Fruit fly (Drosophila melanogaster) whole organism, embryonic: ENCODE results near the gene hob.
A peak's percentile ranks its signal among the peaks of the same experiment; 100 is the strongest.

Source experiments
- Aef1 ChIP-seq: fragments of 200-800 bp; sonication (Bioruptor generic); IDR thresholded peaks from 3 replicates; pipeline ENCODE4 v1.3.6; 2022; ENCODE audit warnings: missing biosample characterization, missing genetic modification characterization
- Atf-2 ChIP-seq: fragments of 200-800 bp; sonication (Bioruptor generic); optimal IDR thresholded peaks from 2 replicates; lab custom pipeline; 2016; ENCODE audit warnings: missing biosample characterization, missing genetic modification characterization
- Blimp-1 ChIP-seq: fragments of 200-800 bp; sonication (Bioruptor generic); optimal IDR thresholded peaks from 3 replicates; lab custom pipeline; 2018; ENCODE audit warnings: missing biosample characterization, missing genetic modification characterization, mild to moderate bottlenecking, moderate library complexity, missing genetic modification reagents
- Bteb2 ChIP-seq: fragments of 200-800 bp; sonication (Bioruptor generic); optimal IDR thresholded peaks from 2 replicates; lab custom pipeline; 2016; ENCODE audit warnings: missing biosample characterization, missing genetic modification characterization
- CG10321 ChIP-seq: fragments of 200-800 bp; sonication (Bioruptor generic); IDR thresholded peaks from 2 replicates; pipeline ENCODE4 v1.3.6; 2022; ENCODE audit warnings: missing biosample characterization, missing genetic modification characterization
- CG11247 ChIP-seq: fragments of 200-800 bp; sonication (Bioruptor generic); IDR thresholded peaks from 2 replicates; pipeline ENCODE4 v1.3.6; 2022; ENCODE audit warnings: missing biosample characterization, missing genetic modification characterization
- CG11695 ChIP-seq: fragments of 200-800 bp; sonication (Bioruptor generic); IDR thresholded peaks from 3 replicates; pipeline ENCODE4 v1.3.6; 2022; ENCODE audit warnings: missing biosample characterization, missing genetic modification characterization
- CG12219 ChIP-seq: fragments of 200-800 bp; sonication (Bioruptor generic); optimal IDR thresholded peaks from 3 replicates; lab custom pipeline; 2018; ENCODE audit warnings: missing biosample characterization, mild to moderate bottlenecking, missing genetic modification characterization
- CG15479 ChIP-seq: fragments of 200-800 bp; sonication (Bioruptor generic); optimal IDR thresholded peaks from 3 replicates; lab custom pipeline; 2019; ENCODE audit warnings: missing biosample characterization, mild to moderate bottlenecking, missing genetic modification characterization, moderate library complexity
- CG17912 ChIP-seq: fragments of 200-800 bp; sonication (Bioruptor generic); optimal IDR thresholded peaks from 2 replicates; lab custom pipeline; 2018; ENCODE audit warnings: missing biosample characterization, mild to moderate bottlenecking, missing genetic modification characterization
- CG18764 ChIP-seq: fragments of 200-800 bp; sonication (Bioruptor generic); optimal IDR thresholded peaks from 3 replicates; lab custom pipeline; 2016; ENCODE audit warnings: missing biosample characterization, missing genetic modification characterization
- CG30431 ChIP-seq: fragments of 200-800 bp; sonication (Bioruptor generic); optimal IDR thresholded peaks from 2 replicates; lab custom pipeline; 2017; ENCODE audit warnings: missing biosample characterization, missing genetic modification characterization
- CG3163 ChIP-seq: fragments of 200-800 bp; sonication (Bioruptor generic); optimal IDR thresholded peaks from 3 replicates; lab custom pipeline; 2016; ENCODE audit warnings: missing biosample characterization, missing genetic modification characterization
- CG34422 ChIP-seq: fragments of 200-800 bp; sonication (Bioruptor generic); IDR thresholded peaks from 3 replicates; pipeline ENCODE4 v1.3.6; 2022; ENCODE audit warnings: missing biosample characterization, missing genetic modification characterization
- CG3847 ChIP-seq: fragments of 200-800 bp; sonication (Bioruptor generic); IDR thresholded peaks from 2 replicates; pipeline ENCODE4 v1.3.6; 2022; ENCODE audit warnings: missing biosample characterization, missing genetic modification characterization
- CG3995 ChIP-seq: fragments of 200-800 bp; sonication (Bioruptor generic); optimal IDR thresholded peaks from 3 replicates; lab custom pipeline; 2016; ENCODE audit warnings: missing biosample characterization, missing genetic modification characterization
- CG43689 ChIP-seq: fragments of 200-800 bp; sonication (Bioruptor generic); IDR thresholded peaks from 2 replicates; pipeline ENCODE4 v1.3.6; 2022; ENCODE audit warnings: missing biosample characterization, missing genetic modification characterization
- CG7271 ChIP-seq: fragments of 200-800 bp; sonication (Bioruptor generic); optimal IDR thresholded peaks from 2 replicates; lab custom pipeline; 2018; ENCODE audit warnings: missing biosample characterization, mild to moderate bottlenecking, missing genetic modification characterization, moderate library complexity
- CG7372 ChIP-seq: fragments of 200-800 bp; sonication (Bioruptor generic); IDR thresholded peaks from 2 replicates; pipeline ENCODE4 v1.3.6; 2022; ENCODE audit warnings: missing biosample characterization, missing genetic modification characterization
- CG7928 ChIP-seq: fragments of 200-800 bp; sonication (Bioruptor generic); optimal IDR thresholded peaks from 2 replicates; lab custom pipeline; 2017; ENCODE audit warnings: missing biosample characterization, mild to moderate bottlenecking, missing genetic modification characterization
- CG8089 ChIP-seq: fragments of 200-800 bp; sonication (Bioruptor generic); optimal IDR thresholded peaks from 3 replicates; lab custom pipeline; 2016; ENCODE audit warnings: missing biosample characterization, missing genetic modification characterization
- CG8388 ChIP-seq: fragments of 200-800 bp; sonication (Bioruptor generic); optimal IDR thresholded peaks from 2 replicates; lab custom pipeline; 2019; ENCODE audit warnings: missing biosample characterization, mild to moderate bottlenecking, missing genetic modification characterization, moderate library complexity
- CG8924 ChIP-seq: fragments of 200-800 bp; optimal IDR thresholded peaks from 3 replicates; lab custom pipeline; 2019; ENCODE audit warnings: missing biosample characterization, mild to moderate bottlenecking, missing genetic modification characterization, moderate library complexity
- Deaf1 ChIP-seq: fragments of 200-800 bp; optimal IDR thresholded peaks from 3 replicates; lab custom pipeline; 2019; ENCODE audit warnings: missing biosample characterization, mild to moderate bottlenecking, missing genetic modification characterization, moderate library complexity
- Dip2 ChIP-seq: fragments of 200-800 bp; sonication (Bioruptor generic); IDR thresholded peaks from 2 replicates; pipeline ENCODE4 v1.3.6; 2022; ENCODE audit warnings: missing biosample characterization, missing genetic modification characterization
- Dll ChIP-seq: fragments of 200-800 bp; sonication (Bioruptor generic); IDR thresholded peaks from 4 replicates; pipeline ENCODE4 v1.3.6; 2022; ENCODE audit warnings: missing biosample characterization, missing genetic modification characterization; ENCODE audit not compliant: partially characterized antibody
- Elba2 ChIP-seq: fragments of 200-800 bp; sonication (Bioruptor generic); optimal IDR thresholded peaks from 3 replicates; lab custom pipeline; 2016; ENCODE audit warnings: missing biosample characterization, missing genetic modification characterization
- Ets97D ChIP-seq: fragments of 200-800 bp; sonication (Bioruptor generic); optimal IDR thresholded peaks from 3 replicates; lab custom pipeline; 2016; ENCODE audit warnings: missing biosample characterization, missing genetic modification characterization
- HLH3B ChIP-seq: fragments of 200-800 bp; sonication (Bioruptor generic); IDR thresholded peaks from 2 replicates; pipeline ENCODE4 v1.3.6; 2022; ENCODE audit warnings: missing biosample characterization, missing genetic modification characterization
- HLH54F ChIP-seq: fragments of 200-800 bp; sonication (Bioruptor generic); optimal IDR thresholded peaks from 3 replicates; lab custom pipeline; 2016; ENCODE audit warnings: missing biosample characterization, missing genetic modification characterization
- MESR4 ChIP-seq: fragments of 200-800 bp; sonication (Bioruptor generic); optimal IDR thresholded peaks from 2 replicates; lab custom pipeline; 2018; ENCODE audit warnings: missing biosample characterization, mild to moderate bottlenecking, missing genetic modification characterization, moderate library complexity
- Oli ChIP-seq: fragments of 200-800 bp; sonication (Bioruptor generic); optimal IDR thresholded peaks from 2 replicates; lab custom pipeline; 2018; ENCODE audit warnings: missing biosample characterization, mild to moderate bottlenecking, missing genetic modification characterization, moderate library complexity
- Vsx1 ChIP-seq: fragments of 200-800 bp; sonication (Bioruptor generic); optimal IDR thresholded peaks from 2 replicates; lab custom pipeline; 2017; ENCODE audit warnings: missing biosample characterization, mild to moderate bottlenecking, missing genetic modification characterization, missing genetic modification reagents
- ci ChIP-seq: fragments of 200-800 bp; sonication (Bioruptor generic); IDR thresholded peaks from 3 replicates; pipeline ENCODE4 v1.3.6; 2022; ENCODE audit warnings: missing biosample characterization, missing genetic modification characterization
- cwo ChIP-seq: fragments of 200-800 bp; sonication (Bioruptor generic); optimal IDR thresholded peaks from 3 replicates; lab custom pipeline; 2017; ENCODE audit warnings: missing biosample characterization, missing genetic modification characterization, mild to moderate bottlenecking, moderate library complexity, missing genetic modification reagents
- danr ChIP-seq: fragments of 200-800 bp; sonication (Bioruptor generic); IDR thresholded peaks from 2 replicates; pipeline ENCODE4 v1.3.6; 2022; ENCODE audit warnings: missing biosample characterization, missing genetic modification characterization
- gsb ChIP-seq: fragments of 200-800 bp; sonication (Bioruptor generic); IDR thresholded peaks from 2 replicates; pipeline ENCODE4 v1.3.6; 2022; ENCODE audit warnings: missing biosample characterization, missing genetic modification characterization
- insv ChIP-seq, 2 experiments: fragments of 200-800 bp; sonication (Bioruptor generic); optimal IDR thresholded peaks; 3 replicates each; lab custom pipeline; 2016 to 2018; ENCODE audit warnings: missing biosample characterization in 2 of 2, missing genetic modification characterization in 2 of 2
- inv ChIP-seq: fragments of 200-800 bp; sonication (Bioruptor generic); IDR thresholded peaks from 2 replicates; pipeline ENCODE4 v1.3.6; 2022; ENCODE audit warnings: missing biosample characterization, missing genetic modification characterization; ENCODE audit not compliant: partially characterized antibody
- ken ChIP-seq: fragments of 200-800 bp; sonication (Bioruptor generic); IDR thresholded peaks from 3 replicates; pipeline ENCODE4 v1.3.6; 2022; ENCODE audit warnings: missing biosample characterization, missing genetic modification characterization
- mam ChIP-seq: fragments of 200-800 bp; sonication (Bioruptor generic); optimal IDR thresholded peaks from 3 replicates; lab custom pipeline; 2016; ENCODE audit warnings: missing biosample characterization, missing genetic modification characterization
- onecut ChIP-seq: fragments of 200-800 bp; sonication (Bioruptor generic); IDR thresholded peaks from 2 replicates; pipeline ENCODE4 v1.3.6; 2022; ENCODE audit warnings: missing biosample characterization, missing genetic modification characterization
- org-1 ChIP-seq: fragments of 200-800 bp; sonication (Bioruptor generic); optimal IDR thresholded peaks from 2 replicates; lab custom pipeline; 2017; ENCODE audit warnings: missing biosample characterization, missing genetic modification characterization
- otp ChIP-seq: fragments of 200-800 bp; sonication (Bioruptor generic); IDR thresholded peaks from 3 replicates; pipeline ENCODE4, ENCODE4 v1.3.6; 2022; ENCODE audit warnings: missing biosample characterization, missing genetic modification characterization
- salm ChIP-seq: fragments of 200-800 bp; sonication (Bioruptor generic); optimal IDR thresholded peaks from 2 replicates; lab custom pipeline; 2018; ENCODE audit warnings: missing biosample characterization, mild to moderate bottlenecking, missing genetic modification characterization
- sqz ChIP-seq: fragments of 200-800 bp; sonication (Bioruptor generic); optimal IDR thresholded peaks from 3 replicates; lab custom pipeline; 2018; ENCODE audit warnings: missing biosample characterization, mild to moderate bottlenecking, missing genetic modification characterization
- sr ChIP-seq: fragments of 200-800 bp; sonication (Bioruptor generic); IDR thresholded peaks from 3 replicates; pipeline ENCODE4 v1.3.6; 2022; ENCODE audit warnings: missing biosample characterization, missing genetic modification characterization
- tin ChIP-seq: fragments of 200-800 bp; sonication (Bioruptor generic); optimal IDR thresholded peaks from 3 replicates; lab custom pipeline; 2016; ENCODE audit warnings: missing biosample characterization, missing genetic modification characterization
- tna ChIP-seq: fragments of 200-800 bp; sonication (Bioruptor generic); IDR thresholded peaks from 2 replicates; pipeline ENCODE4 v1.3.6; 2022; ENCODE audit warnings: missing biosample characterization, missing genetic modification characterization; ENCODE audit not compliant: partially characterized antibody
- toy ChIP-seq: fragments of 200-800 bp; sonication (Bioruptor generic); IDR thresholded peaks from 2 replicates; pipeline ENCODE4 v1.3.6; 2022; ENCODE audit warnings: missing biosample characterization, missing genetic modification characterization
- trh ChIP-seq: fragments of 200-800 bp; sonication (Bioruptor generic); optimal IDR thresholded peaks from 2 replicates; lab custom pipeline; 2016; ENCODE audit warnings: missing biosample characterization, missing genetic modification characterization
- zen2 ChIP-seq: fragments of 200-800 bp; sonication (Bioruptor generic); IDR thresholded peaks from 3 replicates; pipeline ENCODE4 v1.3.6; 2022; ENCODE audit warnings: missing biosample characterization, missing genetic modification characterization; ENCODE audit not compliant: partially characterized antibody

The hob gene

dm6 chr3L:3179474-3179873 is 39.2 kb downstream of the hob start (continued):
- TF ChIP-seq salm (tag; lab: Kevin White, UChicago) (no peak), MESR4 (GFP tag; lab: Kevin White, UChicago) (no peak), org-1 (peak; percentile 83), CG34422 (GFP tag; lab: Robert Waterston, UW) (peak; percentile 89), HLH54F (GFP tag; lab: Kevin White, UChicago) (peak; percentile 77), CG8924 (tag; lab: Kevin White, UChicago) (peak; percentile 84), Bteb2 (peak; percentile 81), sqz (GFP tag; lab: Kevin White, UChicago) (no peak), ci (peak; percentile 89), zen2 (no peak), CG3847 (GFP tag; lab: Robert Waterston, UW) (peak; percentile 70), CG7372 (GFP tag; lab: Robert Waterston, UW) (peak; percentile 81), otp (GFP tag; lab: Robert Waterston, UW) (peak; percentile 59; the same call in 2 of the 3 replicates), Elba2 (peak; percentile 30), insv (GFP tag; optimal IDR thresholded peaks at IDR 0.05; lab: Kevin White, UChicago) (no peak), toy (GFP tag; lab: Robert Waterston, UW) (peak; percentile 67; the same call in 1 of the 2 replicates), mam (GFP tag; lab: Kevin White, UChicago) (peak; percentile 88), onecut (peak; percentile 80), CG8388 (GFP tag; lab: Kevin White, UChicago) (peak; percentile 84), CG7928 (GFP tag; lab: Kevin White, UChicago) (peak; percentile 51), CG8089 (GFP tag; lab: Kevin White, UChicago) (peak; percentile 61), CG30431 (GFP tag; lab: Kevin White, UChicago) (peak; percentile 76), CG17912 (GFP tag; lab: Kevin White, UChicago) (no peak), CG10321 (GFP tag; lab: Robert Waterston, UW) (no peak), CG3163 (no peak), cwo (GFP tag; lab: Kevin White, UChicago) (peak; percentile 85), trh (GFP tag; lab: Kevin White, UChicago) (peak; percentile 38), Oli (peak; percentile 87), tna (GFP tag; lab: Robert Waterston, UW) (no peak), ken (GFP tag; lab: Robert Waterston, UW) (peak; percentile 71; the same call in 2 of the 3 replicates), Aef1 (GFP tag; lab: Robert Waterston, UW) (peak; percentile 84), CG15479 (GFP tag; lab: Kevin White, UChicago) (no peak), Dip2 (no peak), Dll (no peak), CG18764 (peak; percentile 76), tin (GFP tag; lab: Kevin White, UChicago) (peak; percentile 86), Ets97D (peak; percentile 46), CG43689 (GFP tag; lab: Robert Waterston, UW) (no peak), CG3995 (GFP tag; lab: Kevin White, UChicago) (peak; percentile 52), Deaf1 (no peak), Atf-2 (peak; percentile 58), Vsx1 (GFP tag; lab: Kevin White, UChicago) (no peak), inv (GFP tag; lab: Robert Waterston, UW) (no peak), sr (GFP tag; lab: Robert Waterston, UW) (peak; percentile 46; the same call in 1 of the 3 replicates), Blimp-1 (GFP tag; lab: Kevin White, UChicago) (peak; percentile 88), CG7271 (peak; percentile 55), danr (GFP tag; lab: Robert Waterston, UW) (peak; percentile 75), HLH3B (peak; percentile 86), CG11695 (GFP tag; lab: Robert Waterston, UW) (peak; percentile 94), CG11247 (GFP tag; lab: Robert Waterston, UW) (peak; percentile 86), CG12219 (peak; percentile 86), gsb (peak; percentile 88)
